Fruit fly (Drosophila melanogaster) whole organism, embryonic: ENCODE data around the gene SCAR.
A peak's percentile ranks its signal among the peaks of the same experiment; 100 is the strongest.

Experiments used
- Ada2b ChIP-seq: fragments of 200-800 bp; sonication (Bioruptor generic); IDR thresholded peaks from 2 replicates; pipeline ENCODE4 v1.3.6; 2022; ENCODE audit warnings: missing biosample characterization, missing genetic modification characterization
- CG11398 ChIP-seq: fragments of 200-800 bp; sonication (Bioruptor generic); optimal IDR thresholded peaks from 2 replicates; lab custom pipeline; 2016; ENCODE audit warnings: missing biosample characterization, missing genetic modification characterization
- CG12236 ChIP-seq: fragments of 200-800 bp; sonication (Bioruptor generic); optimal IDR thresholded peaks from 2 replicates; lab custom pipeline; 2016; ENCODE audit warnings: missing biosample characterization, missing genetic modification characterization
- CG12942 ChIP-seq: fragments of 200-800 bp; sonication (Bioruptor generic); optimal IDR thresholded peaks from 3 replicates; lab custom pipeline; 2016; ENCODE audit warnings: missing biosample characterization, missing genetic modification characterization
- CG13287 ChIP-seq: fragments of 200-800 bp; sonication (Bioruptor generic); IDR thresholded peaks from 2 replicates; pipeline ENCODE4 v1.3.6; 2022; ENCODE audit warnings: missing biosample characterization, missing genetic modification characterization; ENCODE audit not compliant: partially characterized antibody
- CG14441 ChIP-seq: fragments of 200-800 bp; sonication (Bioruptor generic); IDR thresholded peaks from 2 replicates; pipeline ENCODE4 v1.3.6; 2022; ENCODE audit warnings: missing biosample characterization, missing genetic modification characterization
- CG1529 ChIP-seq: fragments of 200-800 bp; sonication (Bioruptor generic); optimal IDR thresholded peaks from 3 replicates; lab custom pipeline; 2018; ENCODE audit warnings: missing biosample characterization, missing genetic modification characterization
- CG17568 ChIP-seq: fragments of 200-800 bp; sonication (Bioruptor generic); optimal IDR thresholded peaks from 2 replicates; lab custom pipeline; 2018; ENCODE audit warnings: missing biosample characterization, mild to moderate bottlenecking, missing genetic modification characterization, moderate library complexity
- CG2129 ChIP-seq: fragments of 200-800 bp; sonication (Bioruptor generic); IDR thresholded peaks from 2 replicates; pipeline ENCODE4 v1.3.6; 2022; ENCODE audit warnings: missing biosample characterization, missing genetic modification characterization; ENCODE audit not compliant: partially characterized antibody
- CG31388 ChIP-seq: fragments of 200-800 bp; sonication (Bioruptor generic); optimal IDR thresholded peaks from 2 replicates; lab custom pipeline; 2016; ENCODE audit warnings: missing biosample characterization, missing genetic modification characterization
- CG34422 ChIP-seq: fragments of 200-800 bp; sonication (Bioruptor generic); IDR thresholded peaks from 3 replicates; pipeline ENCODE4 v1.3.6; 2022; ENCODE audit warnings: missing biosample characterization, missing genetic modification characterization
- CG3726 ChIP-seq: fragments of 200-800 bp; sonication (Bioruptor generic); IDR thresholded peaks from 3 replicates; pipeline ENCODE4, ENCODE4 v1.3.6; 2022; ENCODE audit warnings: missing biosample characterization, missing genetic modification characterization
- CG3847 ChIP-seq: fragments of 200-800 bp; sonication (Bioruptor generic); IDR thresholded peaks from 2 replicates; pipeline ENCODE4 v1.3.6; 2022; ENCODE audit warnings: missing biosample characterization, missing genetic modification characterization
- CG43689 ChIP-seq: fragments of 200-800 bp; sonication (Bioruptor generic); IDR thresholded peaks from 2 replicates; pipeline ENCODE4 v1.3.6; 2022; ENCODE audit warnings: missing biosample characterization, missing genetic modification characterization
- CG4707 ChIP-seq: fragments of 200-800 bp; sonication (Bioruptor generic); optimal IDR thresholded peaks from 2 replicates; lab custom pipeline; 2018; ENCODE audit warnings: missing biosample characterization, mild to moderate bottlenecking, missing genetic modification characterization, moderate library complexity
- CG6175 ChIP-seq: fragments of 200-800 bp; sonication (Bioruptor generic); IDR thresholded peaks from 3 replicates; pipeline ENCODE4 v1.3.6; 2022; ENCODE audit warnings: missing biosample characterization, missing genetic modification characterization
- CG6791 ChIP-seq: fragments of 200-800 bp; sonication (Bioruptor generic); IDR thresholded peaks from 3 replicates; pipeline ENCODE4 v1.3.6; 2022; ENCODE audit warnings: missing biosample characterization, missing genetic modification characterization; ENCODE audit not compliant: partially characterized antibody
- CG7357 ChIP-seq: fragments of 200-800 bp; sonication (Bioruptor generic); IDR thresholded peaks from 3 replicates; pipeline ENCODE4 v1.3.6; 2022; ENCODE audit warnings: missing biosample characterization, missing genetic modification characterization
- CG7556 ChIP-seq: fragments of 200-800 bp; sonication (Bioruptor generic); optimal IDR thresholded peaks from 2 replicates; lab custom pipeline; 2017; ENCODE audit warnings: missing biosample characterization, mild to moderate bottlenecking, missing genetic modification characterization
- CG7928 ChIP-seq: fragments of 200-800 bp; sonication (Bioruptor generic); optimal IDR thresholded peaks from 2 replicates; lab custom pipeline; 2017; ENCODE audit warnings: missing biosample characterization, mild to moderate bottlenecking, missing genetic modification characterization
- CG8359 ChIP-seq: fragments of 200-800 bp; sonication (Bioruptor generic); optimal IDR thresholded peaks from 2 replicates; lab custom pipeline; 2017; ENCODE audit warnings: missing biosample characterization, mild to moderate bottlenecking, missing genetic modification characterization, borderline replicate concordance
- CG9797 ChIP-seq: fragments of 200-800 bp; sonication (Bioruptor generic); optimal IDR thresholded peaks from 3 replicates; lab custom pipeline; 2018; ENCODE audit warnings: missing biosample characterization, mild to moderate bottlenecking, missing genetic modification characterization
- CkIIα-i1 ChIP-seq: fragments of 200-800 bp; sonication (Bioruptor generic); IDR thresholded peaks from 2 replicates; pipeline ENCODE4 v1.3.6; 2022; ENCODE audit warnings: missing biosample characterization, missing genetic modification characterization
- Dip3 ChIP-seq: fragments of 200-800 bp; sonication (Bioruptor generic); optimal IDR thresholded peaks from 3 replicates; lab custom pipeline; 2016; ENCODE audit warnings: missing biosample characterization, missing genetic modification characterization
- Hr78 ChIP-seq, 2 experiments: fragments of 200-800 bp in 1 of 2; fragments of >200 bp in 1 of 2; sonication (Bioruptor generic) in 1 of 2; optimal IDR thresholded peaks; 2 replicates each; lab custom pipeline; 2017 to 2019; ENCODE audit warnings: missing biosample characterization in 2 of 2, missing genetic modification characterization in 2 of 2, mild to moderate bottlenecking in 1 of 2, moderate library complexity in 1 of 2
- MBD-R2 ChIP-seq: fragments of 200-800 bp; sonication (Bioruptor generic); IDR thresholded peaks from 2 replicates; pipeline ENCODE4 v1.3.6; 2022; ENCODE audit warnings: missing biosample characterization, missing genetic modification characterization
- Neu2 ChIP-seq: fragments of 200-800 bp; sonication (Bioruptor generic); optimal IDR thresholded peaks from 3 replicates; lab custom pipeline; 2016; ENCODE audit warnings: missing biosample characterization, missing genetic modification characterization, borderline replicate concordance
- Ptx1 ChIP-seq: fragments of 200-800 bp; sonication (Bioruptor generic); IDR thresholded peaks from 2 replicates; pipeline ENCODE4 v1.3.6; 2022; ENCODE audit warnings: missing biosample characterization, missing genetic modification characterization
- ase ChIP-seq: fragments of 200-800 bp; sonication (Bioruptor generic); IDR thresholded peaks from 3 replicates; pipeline ENCODE4 v1.3.6; 2022; ENCODE audit warnings: missing biosample characterization, missing genetic modification characterization
- bbx ChIP-seq: fragments of 200-800 bp; sonication (Bioruptor generic); IDR thresholded peaks from 2 replicates; pipeline ENCODE4 v1.3.6; 2022; ENCODE audit warnings: missing biosample characterization, missing genetic modification characterization; ENCODE audit not compliant: partially characterized antibody
- btn ChIP-seq: fragments of 200-800 bp; sonication (Bioruptor generic); optimal IDR thresholded peaks from 2 replicates; lab custom pipeline; 2016; ENCODE audit warnings: missing biosample characterization, missing genetic modification characterization
- chn ChIP-seq: fragments of 200-800 bp; sonication (Bioruptor generic); optimal IDR thresholded peaks from 2 replicates; lab custom pipeline; 2016; ENCODE audit warnings: missing biosample characterization, missing genetic modification characterization
- dan ChIP-seq: fragments of 200-800 bp; sonication (Bioruptor generic); IDR thresholded peaks from 2 replicates; pipeline ENCODE4 v1.3.6; 2022; ENCODE audit warnings: missing biosample characterization, missing genetic modification characterization
- gfzf ChIP-seq: fragments of 200-800 bp; sonication (Bioruptor generic); optimal IDR thresholded peaks from 2 replicates; lab custom pipeline; 2016; ENCODE audit warnings: missing biosample characterization, mild to moderate bottlenecking, missing genetic modification characterization, moderate library complexity
- gro ChIP-seq: fragments of 200-800 bp; sonication (Bioruptor generic); optimal IDR thresholded peaks from 2 replicates; lab custom pipeline; 2016; ENCODE audit warnings: missing biosample characterization, missing genetic modification characterization
- hbn ChIP-seq: fragments of 200-800 bp; sonication (Bioruptor generic); IDR thresholded peaks from 2 replicates; pipeline ENCODE4 v1.3.6; 2022; ENCODE audit warnings: missing biosample characterization, missing genetic modification characterization; ENCODE audit not compliant: partially characterized antibody
- kni ChIP-seq: fragments of 200-800 bp; sonication (Bioruptor generic); optimal IDR thresholded peaks from 3 replicates; lab custom pipeline; 2017; ENCODE audit warnings: mild to moderate bottlenecking, missing biosample characterization, missing genetic modification reagents, missing genetic modification characterization
- lab ChIP-seq: fragments of 200-800 bp; sonication (Bioruptor generic); optimal IDR thresholded peaks from 3 replicates; lab custom pipeline; 2017; ENCODE audit warnings: missing biosample characterization, missing genetic modification characterization, mild to moderate bottlenecking, moderate library complexity, missing genetic modification reagents
- odd ChIP-seq: fragments of 200-800 bp; sonication (Bioruptor generic); optimal IDR thresholded peaks from 2 replicates; lab custom pipeline; 2017; ENCODE audit warnings: missing biosample characterization, mild to moderate bottlenecking, missing genetic modification characterization
- onecut ChIP-seq: fragments of 200-800 bp; sonication (Bioruptor generic); IDR thresholded peaks from 2 replicates; pipeline ENCODE4 v1.3.6; 2022; ENCODE audit warnings: missing biosample characterization, missing genetic modification characterization
- org-1 ChIP-seq: fragments of 200-800 bp; sonication (Bioruptor generic); optimal IDR thresholded peaks from 2 replicates; lab custom pipeline; 2017; ENCODE audit warnings: missing biosample characterization, missing genetic modification characterization
- pb ChIP-seq: fragments of 200-800 bp; sonication (Bioruptor generic); optimal IDR thresholded peaks from 3 replicates; lab custom pipeline; 2016; ENCODE audit warnings: missing biosample characterization, missing genetic modification characterization
- pfk ChIP-seq: fragments of 200-800 bp; sonication (Bioruptor generic); optimal IDR thresholded peaks from 2 replicates; lab custom pipeline; 2018; ENCODE audit warnings: missing biosample characterization, mild to moderate bottlenecking, missing genetic modification characterization, moderate library complexity
- run ChIP-seq: fragments of 200-800 bp; sonication (Bioruptor generic); optimal IDR thresholded peaks from 3 replicates; lab custom pipeline; 2018; ENCODE audit warnings: missing biosample characterization, mild to moderate bottlenecking, missing genetic modification characterization
- sima ChIP-seq: fragments of 200-800 bp; sonication (Bioruptor generic); optimal IDR thresholded peaks from 2 replicates; lab custom pipeline; 2016; ENCODE audit warnings: missing biosample characterization, missing genetic modification characterization
- stwl ChIP-seq: fragments of 200-800 bp; sonication (Bioruptor generic); optimal IDR thresholded peaks from 3 replicates; lab custom pipeline; 2018; ENCODE audit warnings: missing biosample characterization, mild to moderate bottlenecking, missing genetic modification characterization, moderate library complexity
- tll ChIP-seq, 2 experiments: fragments of 200-800 bp in 1 of 2; fragments of >200 bp in 1 of 2; sonication (Bioruptor generic) in 1 of 2; optimal IDR thresholded peaks; 2 replicates each; lab custom pipeline; 2017 to 2019; ENCODE audit warnings: missing biosample characterization in 2 of 2, missing genetic modification characterization in 2 of 2, mild to moderate bottlenecking in 1 of 2, moderate library complexity in 1 of 2
- trh ChIP-seq: fragments of 200-800 bp; sonication (Bioruptor generic); optimal IDR thresholded peaks from 2 replicates; lab custom pipeline; 2016; ENCODE audit warnings: missing biosample characterization, missing genetic modification characterization
- vnd ChIP-seq: fragments of 200-800 bp; sonication (Bioruptor generic); IDR thresholded peaks from 3 replicates; pipeline ENCODE4 v1.3.6; 2022; ENCODE audit warnings: missing biosample characterization, missing genetic modification characterization; ENCODE audit not compliant: partially characterized antibody
- zf30C ChIP-seq: fragments of 200-800 bp; sonication (Bioruptor generic); optimal IDR thresholded peaks from 3 replicates; lab custom pipeline; 2018; ENCODE audit warnings: missing biosample characterization, mild to moderate bottlenecking, missing genetic modification characterization

Gene SCAR

DNA sequence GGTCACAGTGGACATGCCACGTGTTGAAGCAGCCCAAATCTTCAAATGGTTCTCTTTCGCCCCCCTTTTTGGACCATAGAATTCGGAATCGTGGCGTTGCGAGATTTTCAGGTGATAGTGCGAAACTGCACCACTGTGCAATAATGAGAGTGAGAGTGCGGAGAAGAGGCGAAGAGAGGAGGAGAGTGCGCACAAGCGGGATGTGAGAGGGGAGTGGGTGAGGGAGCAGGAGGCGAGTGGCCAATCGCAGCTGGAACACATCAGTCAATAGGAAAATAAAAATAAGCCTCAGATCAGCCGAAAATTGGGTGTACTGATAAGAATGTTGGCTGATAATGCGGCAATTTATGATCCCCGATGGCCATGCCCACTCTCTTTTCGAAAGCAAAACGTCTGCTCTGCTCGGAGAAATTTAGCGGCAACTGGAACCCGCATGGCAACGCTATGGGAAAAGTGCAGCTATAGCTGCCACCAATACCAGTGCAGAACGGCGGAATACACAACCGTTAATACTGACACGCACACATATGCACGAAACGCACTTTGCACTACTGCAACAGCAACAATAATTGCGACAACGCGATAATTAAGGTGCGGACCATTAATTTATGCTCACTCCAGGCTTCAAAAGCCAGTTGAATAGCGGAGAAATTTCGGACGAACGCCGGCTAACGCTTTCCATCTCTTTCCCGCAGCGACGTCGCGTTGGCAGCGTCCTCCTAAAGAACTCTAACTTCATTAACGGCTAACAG is 9.1 kb upstream of the SCAR start (continued):
- TF ChIP-seq ase (GFP tag; lab: Robert Waterston, UW) (no peak), CG7556 (GFP tag; lab: Kevin White, UChicago) (no peak), Ptx1 (GFP tag; lab: Robert Waterston, UW) (no peak), CG14441 (no peak), vnd (GFP tag; lab: Robert Waterston, UW) (no peak), trh (GFP tag; lab: Kevin White, UChicago) (no peak), CG8359 (GFP tag; lab: Kevin White, UChicago) (no peak), odd (no peak), CG4707 (GFP tag; lab: Kevin White, UChicago) (peak; percentile 96), Neu2 (GFP tag; lab: Kevin White, UChicago) (no peak), stwl (tag; lab: Kevin White, UChicago) (no peak), CG7357 (GFP tag; lab: Robert Waterston, UW) (no peak), sima (no peak), CG31388 (GFP tag; lab: Kevin White, UChicago) (no peak), CG3847 (no peak), CG11398 (no peak), CG1529 (GFP tag; lab: Kevin White, UChicago) (no peak), Ada2b (GFP tag; lab: Robert Waterston, UW) (no peak), CG12942 (GFP tag; lab: Kevin White, UChicago) (no peak), gro (no peak), CG2129 (no peak), CG6175 (GFP tag; lab: Robert Waterston, UW) (0 out of 3 replicates have a peak, but pooled peaks have one; percentile 21), dan (GFP tag; lab: Robert Waterston, UW) (no peak), CG12236 (no peak), chn (GFP tag; lab: Kevin White, UChicago) (peak; percentile 29), Dip3 (GFP tag; lab: Kevin White, UChicago) (no peak), Hr78 (GFP tag; optimal IDR thresholded peaks at IDR 0.05; lab: Kevin White, UChicago) (peak in 1 of 2 experiments; percentile 89), onecut (GFP tag; lab: Robert Waterston, UW) (no peak), run (tag; lab: Kevin White, UChicago) (no peak), tll (GFP tag; optimal IDR thresholded peaks at IDR 0.05; lab: Kevin White, UChicago) (no peak), org-1 (GFP tag; lab: Kevin White, UChicago) (no peak), zf30C (GFP tag; lab: Kevin White, UChicago) (no peak), CG3726 (no peak), CkIIα-i1 (GFP tag; lab: Robert Waterston, UW) (no peak), bbx (GFP tag; lab: Robert Waterston, UW) (no peak), pfk (GFP tag; lab: Kevin White, UChicago) (no peak), kni (GFP tag; lab: Kevin White, UChicago) (peak; percentile 64)

DNA sequence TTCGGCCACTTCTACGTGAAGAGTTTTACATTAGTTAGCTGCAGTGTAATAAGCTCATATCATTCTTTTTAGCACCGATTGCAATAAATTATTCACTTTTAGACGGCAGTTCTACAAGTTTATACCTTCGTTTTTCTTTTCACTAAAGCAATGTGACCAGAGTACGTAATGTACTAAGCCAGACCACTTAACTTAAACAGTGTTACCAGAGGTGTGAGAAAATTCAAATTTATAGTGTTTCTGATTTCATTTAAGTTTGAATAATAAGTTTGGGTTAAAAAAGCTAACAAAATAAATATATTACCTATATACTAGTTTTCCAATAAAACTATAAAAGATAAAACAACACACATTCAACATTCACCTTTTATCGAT is 8.6 kb upstream of the SCAR start:
- 0 out of 3 replicates have a peak, but pooled peaks have one; percentile 13 for TF ChIP-seq CG6791 (GFP tag; lab: Robert Waterston, UW)
- TF ChIP-seq CG43689: no peak
- TF ChIP-seq hbn (GFP tag; lab: Robert Waterston, UW): 0 out of 2 replicates have a peak, but pooled peaks have one; percentile 11
- 0 out of 2 replicates have a peak, but pooled peaks have one; percentile 29 for TF ChIP-seq CG3847
- peak; percentile 35; the same call in 1 of the 2 replicates for TF ChIP-seq MBD-R2 (GFP tag; lab: Robert Waterston, UW)
- TF ChIP-seq CG9797 (GFP tag; lab: Kevin White, UChicago): peak; percentile 68
- TF ChIP-seq gfzf: peak; percentile 80
- TF ChIP-seq CG7928 (GFP tag; lab: Kevin White, UChicago): no peak
- peak; percentile 28; the same call in 1 of the 2 replicates for TF ChIP-seq CG13287
- TF ChIP-seq pb (GFP tag; lab: Kevin White, UChicago): no peak
- TF ChIP-seq lab: no peak
- no peak for TF ChIP-seq CG7357 (GFP tag; lab: Robert Waterston, UW)
- TF ChIP-seq CG17568: no peak
- no peak for TF ChIP-seq btn (GFP tag; lab: Kevin White, UChicago)
- peak; percentile 7; the same call in 1 of the 3 replicates for TF ChIP-seq CG34422 (GFP tag; lab: Robert Waterston, UW)
